Worm (Caenorhabditis elegans): ENCODE data around the gene ets-4.

ce11 chrX:6517025-6517770 is 1.5 kb upstream of the ets-4 start:
- TF ChIP-seq dao-5 (tag; optimal IDR thresholded peaks at IDR 0.05) (no peak), W03F9.2 (tag; optimal IDR thresholded peaks at IDR 0.05) (no peak), him-1 (tag; optimal IDR thresholded peaks at IDR 0.05) (no peak)

Data from whole organism, L4/young adult.